Worm (Caenorhabditis elegans) whole organism, early embryonic: Measurements from ENCODE around the gene apn-1.

Experiments used
- F13C5.2 ChIP-seq: sonication (generic microtip); optimal IDR thresholded peaks from 2 replicates; lab custom pipeline; 2017; ENCODE audit warnings: mild to moderate bottlenecking, missing genetic modification characterization, inconsistent platforms, missing compliant biosample characterization
- aly-1 ChIP-seq: sonication (generic microtip); optimal IDR thresholded peaks from 2 replicates; lab custom pipeline; 2016; ENCODE audit warnings: missing genetic modification characterization, missing compliant biosample characterization
- ama-1 ChIP-seq: fragments of 150-350 bp; optimal IDR thresholded peaks from 2 replicates; lab custom pipeline; 2014
- ceh-36 ChIP-seq: sonication (generic microtip); optimal IDR thresholded peaks from 2 replicates; lab custom pipeline; 2016; ENCODE audit warnings: missing genetic modification characterization, inconsistent platforms, missing compliant biosample characterization
- ets-7 ChIP-seq: sonication (generic microtip); optimal IDR thresholded peaks from 2 replicates; lab custom pipeline; 2016; ENCODE audit warnings: missing genotype, missing genetic modification characterization, missing compliant biosample characterization
- flt-1 ChIP-seq: fragments of 200-800 bp; sonication (Bioruptor generic); IDR thresholded peaks from 2 replicates; pipeline ENCODE4 v1.3.6; 2022; ENCODE audit warnings: missing genetic modification characterization, missing compliant biosample characterization
- hmbx-1 ChIP-seq: sonication (generic microtip); optimal IDR thresholded peaks from 2 replicates; lab custom pipeline; 2016; ENCODE audit warnings: mild to moderate bottlenecking, missing genetic modification characterization, missing compliant biosample characterization
- hmg-4 ChIP-seq: fragments of 200-800 bp; sonication (Bioruptor generic); optimal IDR thresholded peaks from 2 replicates; lab custom pipeline; 2018; ENCODE audit warnings: mild to moderate bottlenecking, missing genetic modification characterization, missing compliant biosample characterization
- pes-1 ChIP-seq: fragments of 200-800 bp; sonication (Bioruptor generic); IDR thresholded peaks from 2 replicates; pipeline ENCODE4 v1.3.6; 2022; ENCODE audit warnings: missing genetic modification reagents, missing genetic modification characterization, missing compliant biosample characterization
- scrt-1 ChIP-seq: fragments of 200-800 bp; sonication (Bioruptor generic); IDR thresholded peaks from 2 replicates; pipeline ENCODE4 v1.3.6; 2022; ENCODE audit warnings: missing genetic modification characterization, missing compliant biosample characterization
- sea-1 ChIP-seq: fragments of 200-800 bp; sonication (Bioruptor generic); conservative IDR thresholded peaks from 2 replicates; pipeline ENCODE4 v1.3.6; 2022; ENCODE audit warnings: missing genetic modification characterization, missing compliant biosample characterization
- tbx-37 ChIP-seq: fragments of 200-800 bp; sonication (Bioruptor generic); conservative IDR thresholded peaks from 2 replicates; pipeline ENCODE4 v1.3.6; 2022; ENCODE audit warnings: missing genetic modification reagents, missing genetic modification characterization, missing compliant biosample characterization

DNA sequence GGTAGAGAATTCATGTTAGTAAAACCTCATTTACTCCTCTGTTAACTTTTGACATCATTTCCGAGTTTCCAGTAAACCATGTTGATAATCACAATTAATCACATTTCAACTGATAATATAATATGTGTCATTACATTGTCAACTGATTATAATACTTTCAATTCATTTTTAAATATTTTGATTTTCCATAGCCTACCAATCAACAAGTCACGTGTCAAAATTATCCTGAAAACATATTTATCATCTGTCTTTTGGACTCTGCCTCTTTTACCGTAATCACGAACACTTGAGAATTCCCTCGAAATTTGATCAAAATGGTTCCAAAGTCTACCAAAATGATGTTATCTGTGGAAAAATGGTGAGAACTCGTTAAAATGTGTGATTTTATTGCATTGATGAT, 26.7 kb downstream of the apn-1 start:
- no peak for TF ChIP-seq flt-1 (GFP tag; lab: Robert Waterston, UW)
- no peak for TF ChIP-seq ama-1 (lab: Kevin White, UChicago)
- TF ChIP-seq ceh-36 (tag; lab: Kevin White, UChicago), result no peak
- no peak for TF ChIP-seq tbx-37
- no peak for TF ChIP-seq F13C5.2 (tag; lab: Kevin White, UChicago)
- no peak for TF ChIP-seq pes-1
- no peak for TF ChIP-seq aly-1 (tag; lab: Kevin White, UChicago)
- no peak for TF ChIP-seq hmg-4 (GFP tag; lab: Kevin White, UChicago)
- no peak for TF ChIP-seq ets-7 (tag; lab: Kevin White, UChicago)
- no peak for TF ChIP-seq hmbx-1 (tag; lab: Kevin White, UChicago)
- TF ChIP-seq sea-1 (GFP tag; lab: Robert Waterston, UW), result no peak
- TF ChIP-seq scrt-1, result no peak
